Fruit fly (Drosophila melanogaster): Measurements from ENCODE around the gene CG10154.
A peak's percentile ranks its signal among the peaks of the same experiment; 100 is the strongest.

CG10154 gene

DNA sequence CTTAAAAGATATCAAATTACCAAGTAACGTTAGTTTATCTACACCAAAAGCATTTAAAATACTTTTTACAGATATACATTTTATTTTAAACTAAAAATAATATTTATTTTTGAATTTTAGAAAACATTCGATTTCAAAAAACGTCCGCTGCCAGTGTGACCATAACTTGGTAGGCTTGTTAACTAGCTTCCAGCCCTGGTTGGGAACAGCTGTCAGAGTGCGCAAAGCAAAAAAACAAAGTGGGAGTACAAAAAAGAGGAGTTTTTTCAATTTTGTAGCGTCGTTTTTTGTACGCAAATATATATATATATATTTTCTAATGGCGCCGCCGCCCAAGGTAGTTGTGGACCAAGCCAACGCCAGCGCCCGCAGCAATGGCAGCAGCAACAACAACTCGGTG lies 5.5 kb upstream of the CG10154 start, which contains the start of gene cmb:
TSS of gene cmb (plus strand) at position 195 of the 400 bp plus-strand sequence.
- TF ChIP-seq CG32121 (GFP tag; IDR thresholded peaks at IDR 0.05) (peak; percentile 93), CG9948 (tag; optimal IDR thresholded peaks at IDR 0.05) (peak; percentile 80), CG4496 (GFP tag; IDR thresholded peaks at IDR 0.05) (peak; percentile 97), CG10348 (GFP tag; IDR thresholded peaks at IDR 0.05) (no peak), CG14655 (GFP tag; optimal IDR thresholded peaks at IDR 0.05) (peak; percentile 93), CG8301 (tag; optimal IDR thresholded peaks at IDR 0.05) (peak; percentile 85), Ets98B (GFP tag; IDR thresholded peaks at IDR 0.05) (peak; percentile 93), D1 (tag; optimal IDR thresholded peaks at IDR 0.05) (peak; percentile 62), EcR (GFP tag; optimal IDR thresholded peaks at IDR 0.05) (peak; percentile 23), Pif1A (GFP tag; optimal IDR thresholded peaks at IDR 0.05) (peak; percentile 87), Snoo (tag; optimal IDR thresholded peaks at IDR 0.05) (peak; percentile 72), fd96Ca (GFP tag; IDR thresholded peaks at IDR 0.05) (peak; percentile 93), CG17806 (tag; optimal IDR thresholded peaks at IDR 0.05) (peak; percentile 81), gl (tag; optimal IDR thresholded peaks at IDR 0.05) (peak; percentile 94), Pif1B (GFP tag; optimal IDR thresholded peaks at IDR 0.05) (peak; percentile 84), CG15710 (tag; optimal IDR thresholded peaks at IDR 0.05) (peak; percentile 85), rn (GFP tag; IDR thresholded peaks at IDR 0.05) (peak; percentile 89), CG13204 (GFP tag; optimal IDR thresholded peaks at IDR 0.05) (peak; percentile 86), CG8159 (tag; optimal IDR thresholded peaks at IDR 0.05) (peak; percentile 89), CG12605 (GFP tag; IDR thresholded peaks at IDR 0.05) (peak; percentile 97), CG34367 (tag; optimal IDR thresholded peaks at IDR 0.05) (peak; percentile 92)

- TF ChIP-seq CG8301 (tag; optimal IDR thresholded peaks at IDR 0.05): no peak
- TF ChIP-seq Pif1B (GFP tag; optimal IDR thresholded peaks at IDR 0.05): no peak
- no peak for TF ChIP-seq EcR (GFP tag; optimal IDR thresholded peaks at IDR 0.05)
- TF ChIP-seq CG15710 (tag; optimal IDR thresholded peaks at IDR 0.05): no peak
- no peak for TF ChIP-seq CG9948 (tag; optimal IDR thresholded peaks at IDR 0.05)
These were observed 3.5 kb upstream of the CG10154 start, which contains the start of the genes CG10140 and CG14109 for dm6 chr3L:13440370-13440960. Gene CG10140 (minus strand): TSS chr3L:13440470. Gene CG14109 (plus strand): TSS chr3L:13440910.

- TF ChIP-seq Snoo (tag; optimal IDR thresholded peaks at IDR 0.05): no peak
These were observed 718 bp upstream of the CG10154 start, which contains the start of gene CG10725 for dm6 chr3L:13437654-13438053. Gene CG10725 (plus strand): TSS chr3L:13437954.

- TF ChIP-seq Pif1A (GFP tag; optimal IDR thresholded peaks at IDR 0.05) (peak; percentile 64), CG10348 (GFP tag; IDR thresholded peaks at IDR 0.05) (no peak), Pif1B (GFP tag; optimal IDR thresholded peaks at IDR 0.05) (peak; percentile 57), CG14655 (GFP tag; optimal IDR thresholded peaks at IDR 0.05) (peak; percentile 72), CG32121 (GFP tag; IDR thresholded peaks at IDR 0.05) (peak; percentile 77), D1 (tag; optimal IDR thresholded peaks at IDR 0.05) (no peak), CG15710 (tag; optimal IDR thresholded peaks at IDR 0.05) (no peak), EcR (GFP tag; optimal IDR thresholded peaks at IDR 0.05) (no peak), CG17806 (tag; optimal IDR thresholded peaks at IDR 0.05) (no peak), CG8301 (tag; optimal IDR thresholded peaks at IDR 0.05) (peak; percentile 68), Snoo (tag; optimal IDR thresholded peaks at IDR 0.05) (peak; percentile 4), CG13204 (GFP tag; optimal IDR thresholded peaks at IDR 0.05) (peak; percentile 67), CG34367 (tag; optimal IDR thresholded peaks at IDR 0.05) (peak; percentile 35), CG9948 (tag; optimal IDR thresholded peaks at IDR 0.05) (no peak), CG8159 (tag; optimal IDR thresholded peaks at IDR 0.05) (peak; percentile 46), CG4496 (GFP tag; IDR thresholded peaks at IDR 0.05) (peak; percentile 89), gl (tag; optimal IDR thresholded peaks at IDR 0.05) (peak; percentile 70), Ets98B (GFP tag; IDR thresholded peaks at IDR 0.05) (peak; percentile 77), fd96Ca (GFP tag; IDR thresholded peaks at IDR 0.05) (no peak; the same call in 1 of the 3 replicates), rn (GFP tag; IDR thresholded peaks at IDR 0.05) (peak; percentile 46; the same call in 1 of the 2 replicates), CG12605 (GFP tag; IDR thresholded peaks at IDR 0.05) (peak; percentile 84)
These were observed 1.7 kb downstream of the CG10154 start, which contains the start of gene CG10713 for dm6 chr3L:13435170-13435727. Gene CG10713 (minus strand): TSS chr3L:13435229.

- TF ChIP-seq Ets98B (GFP tag; IDR thresholded peaks at IDR 0.05) (no peak), CG10348 (GFP tag; IDR thresholded peaks at IDR 0.05) (no peak), CG34367 (tag; optimal IDR thresholded peaks at IDR 0.05) (no peak), EcR (GFP tag; optimal IDR thresholded peaks at IDR 0.05) (no peak), CG17806 (tag; optimal IDR thresholded peaks at IDR 0.05) (no peak), Snoo (tag; optimal IDR thresholded peaks at IDR 0.05) (no peak), D1 (tag; optimal IDR thresholded peaks at IDR 0.05) (no peak)
These were observed 3.4 kb downstream of the CG10154 start for dm6 chr3L:13433522-13433921.

dm6 chr3L:13432791-13433190 lies 4.1 kb downstream of the CG10154 start:
- TF ChIP-seq CG32121 (GFP tag; IDR thresholded peaks at IDR 0.05): no peak
- no peak for TF ChIP-seq gl (tag; optimal IDR thresholded peaks at IDR 0.05)
- no peak for TF ChIP-seq Ets98B (GFP tag; IDR thresholded peaks at IDR 0.05)
- no peak for TF ChIP-seq fd96Ca (GFP tag; IDR thresholded peaks at IDR 0.05)
- TF ChIP-seq Snoo (tag; optimal IDR thresholded peaks at IDR 0.05): no peak
- TF ChIP-seq CG13204 (GFP tag; optimal IDR thresholded peaks at IDR 0.05): no peak
- no peak for TF ChIP-seq CG8301 (tag; optimal IDR thresholded peaks at IDR 0.05)
- no peak for TF ChIP-seq rn (GFP tag; IDR thresholded peaks at IDR 0.05)
- no peak for TF ChIP-seq CG17806 (tag; optimal IDR thresholded peaks at IDR 0.05)

Measured in whole organism, pupa.